Fruit fly (Drosophila melanogaster) Kc167 (cell line): ENCODE measurements around the gene CG14227.

Experiments
- Myc ChIP-seq: fragments of >200 bp; optimal IDR thresholded peaks from 2 replicates; lab custom pipeline; 2017; ENCODE audit warnings: missing external identifiers
- Sin3A ChIP-seq: fragments of >200 bp; optimal IDR thresholded peaks from 2 replicates; lab custom pipeline; 2018; ENCODE audit warnings: missing external identifiers
- h ChIP-seq: fragments of >200 bp; optimal IDR thresholded peaks from 3 replicates; lab custom pipeline; 2018; ENCODE audit warnings: missing external identifiers
- insv ChIP-seq: fragments of >200 bp; optimal IDR thresholded peaks from 3 replicates; lab custom pipeline; 2018; ENCODE audit warnings: missing external identifiers
- psq ChIP-seq: fragments of >200 bp; optimal IDR thresholded peaks from 2 replicates; lab custom pipeline; 2017; ENCODE audit warnings: missing external identifiers
- ttk ChIP-seq: sonication (Bioruptor generic); optimal IDR thresholded peaks from 2 replicates; lab custom pipeline; 2017; ENCODE audit warnings: missing external identifiers

The CG14227 gene

DNA sequence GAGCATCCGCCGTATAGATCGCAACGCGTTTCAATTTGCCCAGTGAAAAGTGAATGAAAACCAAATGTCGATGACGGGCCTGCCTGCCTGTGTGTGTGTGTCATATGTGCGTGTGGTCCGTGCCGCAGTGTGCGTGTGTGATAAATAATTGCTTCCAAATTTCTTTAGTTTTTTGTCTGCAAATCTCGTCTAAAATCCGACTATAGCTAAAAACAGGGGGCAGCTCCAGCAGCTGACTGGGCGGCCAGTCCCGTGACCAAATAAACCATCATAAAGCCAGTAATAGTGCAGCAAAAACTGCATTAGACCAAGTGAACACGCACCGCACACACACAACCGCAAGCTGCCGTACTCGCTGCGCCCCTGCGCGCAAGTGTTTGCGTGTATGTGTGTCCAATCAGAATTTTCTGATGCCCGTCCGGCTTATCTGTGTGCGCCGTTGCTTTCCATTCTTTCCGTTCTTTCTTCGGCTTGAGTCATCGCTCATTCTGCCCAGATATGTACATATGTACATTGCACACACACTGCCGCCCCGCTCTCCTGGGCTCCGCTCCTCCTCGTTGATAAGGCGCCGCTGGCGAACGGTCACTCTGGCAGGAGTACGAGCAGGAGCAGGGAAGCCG lies 8.6 kb upstream of the CG14227 start:
- no peak for TF ChIP-seq h (lab: Kevin White, UChicago)
- TF ChIP-seq psq (lab: Kevin White, UChicago) = no peak
- TF ChIP-seq insv (lab: Kevin White, UChicago) = no peak
- no peak for TF ChIP-seq ttk
- TF ChIP-seq Myc = no peak
- TF ChIP-seq Sin3A = no peak

DNA sequence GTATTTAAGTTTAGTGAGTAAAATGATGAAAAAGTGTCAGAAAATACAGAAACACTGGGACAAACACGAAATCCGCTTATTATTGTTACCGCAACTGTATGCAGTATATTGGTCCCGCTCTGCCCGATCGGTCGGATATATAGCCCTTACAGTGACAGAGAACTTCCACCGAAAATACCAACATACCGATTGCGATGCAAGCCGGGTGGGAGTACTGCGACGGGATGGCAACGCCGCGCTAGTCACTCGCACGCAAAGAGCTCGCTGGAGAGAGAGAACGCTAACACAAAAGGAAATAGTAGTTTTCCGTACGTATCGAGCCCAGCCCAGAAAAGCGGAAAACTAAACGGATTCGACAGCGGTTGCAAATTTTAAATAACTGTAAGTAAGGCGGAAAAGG lies 8.1 kb upstream of the CG14227 start, which contains the start of gene Cdc42:
Gene Cdc42 (plus strand): TSS at position 247 of the 400 bp plus-strand sequence.
- TF ChIP-seq psq (lab: Kevin White, UChicago) (no peak), h (lab: Kevin White, UChicago) (no peak), Myc (no peak), ttk (no peak), insv (lab: Kevin White, UChicago) (no peak), Sin3A (no peak)

DNA sequence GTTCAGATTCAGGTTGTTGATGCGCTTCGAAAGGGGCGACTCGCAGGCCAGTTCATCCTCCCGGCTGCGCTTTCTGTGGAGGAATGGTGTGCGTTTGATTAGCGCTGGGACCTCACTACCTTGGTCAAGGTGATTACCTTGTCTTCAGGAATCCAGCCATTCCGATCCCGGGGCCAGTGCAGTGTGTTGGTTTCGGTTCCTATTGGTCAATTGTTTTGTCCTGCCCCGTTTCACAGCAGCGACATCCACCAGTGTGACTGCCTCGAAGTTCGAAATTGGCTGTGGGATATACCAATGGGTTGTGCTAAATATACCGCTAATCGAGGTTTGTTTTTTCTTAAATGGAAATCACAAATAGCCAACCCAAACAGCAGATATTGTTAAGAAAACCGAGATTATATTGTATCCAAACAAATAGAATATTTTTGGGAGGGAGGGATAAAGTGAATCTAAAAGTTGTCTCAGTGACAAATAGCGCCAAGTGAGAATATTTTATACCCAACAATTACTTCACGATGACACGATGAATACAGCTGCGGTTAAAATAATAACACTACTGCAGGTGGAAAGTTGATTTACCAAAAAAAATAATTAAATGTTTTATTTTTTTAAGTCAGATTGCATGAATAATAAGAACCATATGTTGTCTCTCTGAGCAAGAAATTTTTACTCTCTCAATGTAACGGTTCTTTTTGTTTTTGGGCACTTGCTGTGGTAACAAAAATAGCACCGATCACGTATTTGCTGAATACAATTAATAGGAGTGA lies 6.2 kb upstream of the CG14227 start, which contains the start of gene CG14229:
Gene CG14229 (minus strand): TSS at position 459 of the 767 bp plus-strand sequence.
- TF ChIP-seq Sin3A (no peak), insv (lab: Kevin White, UChicago) (no peak), h (lab: Kevin White, UChicago) (no peak), Myc (no peak), ttk (no peak), psq (lab: Kevin White, UChicago) (no peak)

DNA sequence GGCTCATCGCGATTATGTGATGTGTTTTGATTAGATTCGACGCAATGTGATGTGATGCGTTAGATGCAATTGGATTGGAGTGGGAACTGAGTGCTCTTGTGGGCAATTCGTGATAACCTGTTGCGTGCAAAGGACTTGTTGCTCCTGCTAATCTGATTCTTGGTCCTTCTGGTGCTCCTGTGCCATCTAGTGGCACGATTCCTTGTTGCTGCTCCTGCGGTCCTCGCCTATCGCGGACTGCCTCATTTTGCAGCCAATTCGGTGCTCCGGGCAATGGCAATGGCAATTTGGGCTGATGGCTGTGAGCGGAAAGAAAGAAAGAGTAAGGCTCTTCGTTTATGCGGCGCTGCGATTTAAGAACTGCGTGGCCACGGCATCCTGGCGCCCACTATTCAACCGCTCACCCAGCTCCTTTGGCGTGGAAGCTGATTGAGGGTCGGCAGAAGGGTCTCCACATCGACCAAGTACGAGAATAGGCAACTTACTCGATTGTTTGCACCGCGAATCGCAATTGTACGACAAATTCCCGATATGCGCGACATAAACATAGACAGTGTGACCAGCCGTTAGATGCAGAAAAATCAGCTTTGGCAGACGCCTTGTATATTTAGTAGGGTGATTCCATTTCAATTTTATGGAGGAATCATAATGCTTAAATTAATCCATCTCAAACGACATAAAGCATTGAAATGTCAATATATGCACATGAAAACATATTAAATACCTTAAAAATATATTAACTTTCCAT lies 4.4 kb upstream of the CG14227 start, which contains the start of gene Mer:
Gene Mer (minus strand): TSS at position 550 of the 748 bp plus-strand sequence.
- TF ChIP-seq insv (lab: Kevin White, UChicago) (peak; percentile 31), psq (lab: Kevin White, UChicago) (no peak)

DNA sequence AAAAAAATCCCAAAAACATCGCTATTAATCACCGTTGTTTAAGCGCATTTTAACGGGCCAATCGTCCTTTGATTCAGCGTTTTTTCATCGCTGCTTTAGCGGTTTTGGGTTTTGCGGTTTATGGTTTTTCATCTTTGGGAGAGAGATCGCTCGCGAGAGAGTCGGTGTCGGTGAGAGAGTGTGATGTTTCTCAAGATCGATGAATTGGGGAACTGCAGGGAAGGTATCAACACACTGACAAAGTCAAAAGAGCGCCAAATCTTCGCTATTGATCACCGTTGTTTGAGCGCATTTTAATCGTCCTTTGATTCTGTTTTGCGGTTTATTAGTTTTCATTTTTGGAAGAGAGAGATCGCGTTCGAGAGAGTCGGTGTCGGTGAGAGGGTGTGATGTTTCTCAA lies 1.3 kb upstream of the CG14227 start:
- TF ChIP-seq ttk (no peak), h (lab: Kevin White, UChicago) (no peak), insv (lab: Kevin White, UChicago) (no peak), Sin3A (no peak), psq (lab: Kevin White, UChicago) (no peak), Myc (no peak)

DNA sequence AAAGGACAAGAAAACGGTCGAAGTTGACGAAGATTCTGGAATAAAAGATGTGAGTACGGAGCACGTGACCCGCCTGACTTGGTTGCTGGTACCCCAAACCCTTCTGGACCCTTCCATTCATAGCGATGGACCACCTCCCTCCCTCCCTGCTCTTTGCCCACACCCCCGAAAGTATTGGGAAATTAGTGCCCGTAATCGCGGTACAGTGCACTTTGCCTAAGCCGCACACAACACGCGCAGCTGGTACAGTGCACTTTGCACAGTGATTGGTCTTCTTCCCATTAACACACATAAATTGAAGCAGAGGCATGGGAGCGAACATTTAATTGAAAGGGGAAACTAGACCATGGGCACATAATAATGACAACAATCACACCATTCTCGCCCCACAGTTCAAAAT lies 4.7 kb downstream of the CG14227 start:
- TF ChIP-seq Sin3A (no peak), Myc (no peak), ttk (no peak), psq (lab: Kevin White, UChicago) (no peak), insv (lab: Kevin White, UChicago) (no peak), h (lab: Kevin White, UChicago) (no peak)

DNA sequence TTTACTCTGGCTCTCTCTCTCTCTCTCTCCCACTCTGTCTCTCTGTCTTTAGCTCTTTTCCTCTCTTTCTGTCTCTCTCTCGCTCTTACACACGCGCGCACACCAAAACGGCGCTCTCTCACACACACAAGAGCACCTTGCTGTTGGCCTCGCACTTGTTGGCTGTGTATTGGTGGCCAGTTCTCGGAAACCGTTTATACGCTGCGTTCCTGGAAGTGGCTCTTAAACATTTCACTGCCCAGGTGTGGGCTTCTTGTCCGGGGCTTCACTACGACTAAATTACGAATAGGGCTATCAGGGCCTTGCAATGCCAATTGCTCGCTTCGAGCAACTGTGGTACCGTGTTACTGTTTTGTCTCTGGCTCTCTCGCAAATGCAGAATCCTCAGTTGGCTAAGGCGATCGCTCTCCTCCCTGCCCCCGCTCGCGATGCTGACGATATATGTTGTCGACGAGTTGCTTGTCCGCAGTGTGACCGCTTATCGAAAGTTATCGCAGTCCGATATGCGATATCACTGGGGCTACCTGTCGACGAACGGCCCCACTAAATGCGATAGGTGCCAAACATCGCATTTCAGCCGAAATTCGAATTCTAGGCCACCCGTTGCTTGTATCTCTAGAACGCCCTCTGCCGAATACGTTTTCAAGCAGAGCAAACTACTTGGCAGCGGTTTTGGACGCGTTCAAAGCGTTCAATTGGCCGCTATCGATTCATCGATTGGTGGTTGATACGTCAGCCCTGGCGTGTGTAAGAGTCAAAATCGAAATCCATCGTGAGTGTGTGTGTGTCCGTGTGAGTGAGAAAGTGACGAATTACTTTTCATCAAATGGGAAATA lies 5.5 kb downstream of the CG14227 start, which contains the start of the genes dome and Ubqn:
Gene dome (minus strand): TSS at position 479 of the 836 bp plus-strand sequence.
Gene Ubqn (plus strand): TSS at position 769 of the 836 bp plus-strand sequence.
- TF ChIP-seq insv (lab: Kevin White, UChicago) = no peak

DNA sequence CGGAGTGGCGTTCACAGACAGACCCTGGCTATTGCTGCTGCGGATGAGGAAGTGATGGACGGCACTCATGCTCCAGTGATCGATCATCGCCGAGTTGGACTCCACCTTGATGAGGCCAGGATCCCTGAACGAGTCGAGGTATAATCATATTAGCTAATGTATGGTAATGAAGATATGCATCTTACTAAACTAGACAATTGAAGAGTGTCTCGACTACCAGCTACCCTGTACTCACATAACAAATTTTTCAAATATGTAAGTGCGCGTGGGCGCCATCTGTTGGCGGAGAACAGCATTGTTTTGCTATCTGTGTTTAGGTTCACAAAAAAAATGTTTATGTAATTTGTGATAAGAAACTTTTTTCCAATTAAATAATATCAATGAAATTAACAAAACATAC lies 9.5 kb downstream of the CG14227 start:
- TF ChIP-seq psq (lab: Kevin White, UChicago) (no peak), ttk (no peak), Sin3A (no peak), h (lab: Kevin White, UChicago) (no peak)

DNA sequence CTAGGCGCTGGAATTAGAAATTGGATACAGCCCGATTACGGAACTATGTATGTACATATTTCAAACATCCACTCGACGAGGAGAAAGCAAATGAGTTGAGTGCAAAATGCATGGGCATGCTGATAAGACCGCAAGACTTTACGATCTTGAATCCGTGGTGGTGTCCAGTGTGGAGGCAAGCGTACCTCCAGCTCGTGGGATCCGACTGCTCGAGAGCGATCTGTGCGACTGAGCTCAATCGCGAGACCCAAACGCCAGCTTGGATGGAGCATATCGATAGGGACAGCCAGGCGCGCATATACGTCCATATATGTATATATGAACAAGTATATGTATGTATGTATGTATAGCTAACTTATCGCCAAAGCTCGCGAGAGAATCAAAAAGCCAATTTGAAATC lies 13.1 kb downstream of the CG14227 start, which contains the start of gene et:
Gene et (minus strand): TSS at position 230 of the 400 bp plus-strand sequence.
- TF ChIP-seq psq (lab: Kevin White, UChicago) = no peak
- TF ChIP-seq ttk = no peak
- TF ChIP-seq insv (lab: Kevin White, UChicago) = no peak
- no peak for TF ChIP-seq h (lab: Kevin White, UChicago)
- no peak for TF ChIP-seq Myc
- no peak for TF ChIP-seq Sin3A

DNA sequence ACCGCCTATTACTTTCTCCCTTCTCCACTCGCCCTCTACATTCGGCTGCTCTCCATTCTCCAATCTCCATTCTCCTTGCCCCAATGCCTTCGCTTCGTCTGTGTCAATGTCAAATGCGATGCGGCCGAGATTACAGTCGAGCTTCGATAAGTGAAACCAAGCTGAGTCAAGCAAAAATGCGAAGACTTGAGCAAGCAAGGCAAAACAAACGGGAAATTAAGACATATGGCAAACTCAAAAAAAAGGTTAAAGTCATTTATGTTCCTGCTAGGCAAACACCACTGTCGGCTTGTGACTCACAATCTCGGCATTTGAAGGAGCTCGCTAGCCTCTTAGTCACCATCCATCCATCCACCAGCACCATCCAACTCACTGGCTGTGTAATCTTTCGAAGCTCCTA lies 20.3 kb downstream of the CG14227 start:
- TF ChIP-seq ttk (no peak), Myc (no peak), h (lab: Kevin White, UChicago) (no peak), insv (lab: Kevin White, UChicago) (no peak), Sin3A (no peak), psq (lab: Kevin White, UChicago) (no peak)

DNA sequence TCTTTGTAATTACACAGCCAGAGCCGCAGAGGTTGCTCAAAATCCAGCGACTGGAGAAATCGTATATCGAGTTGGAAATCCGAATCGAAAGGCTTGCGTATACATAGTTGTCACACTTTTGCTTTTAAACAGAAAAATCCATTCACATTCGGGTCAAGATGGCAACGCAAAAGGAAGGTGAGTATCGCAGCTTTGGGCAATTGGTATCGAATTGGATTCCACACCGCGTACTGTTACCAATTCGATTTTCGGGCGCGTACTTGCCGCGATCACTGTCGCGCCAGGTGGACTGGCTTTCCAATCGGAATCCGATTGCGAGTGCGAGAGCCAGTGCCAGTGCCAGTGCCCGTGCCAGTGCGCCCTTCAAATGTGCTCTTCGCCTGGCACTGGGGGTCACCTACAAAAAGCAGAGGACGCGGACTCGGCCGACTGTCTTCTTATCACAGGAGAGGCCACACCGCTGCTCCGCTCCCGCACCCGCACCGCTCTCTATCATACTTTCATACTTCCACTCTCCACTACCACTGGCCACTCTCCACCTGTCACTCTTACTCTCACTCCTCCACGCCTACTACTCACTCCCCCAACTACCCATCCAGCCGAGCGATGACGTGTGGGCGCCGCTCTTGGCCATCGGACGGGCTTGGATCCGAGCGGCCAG lies 21.2 kb downstream of the CG14227 start:
- TF ChIP-seq Myc = no peak
